Worm (Caenorhabditis elegans) whole organism, young adult: ENCODE results near the gene F17E9.4.

Experiments used
- B0019.2 ChIP-seq: fragments of 200-800 bp; sonication (Bioruptor generic); conservative IDR thresholded peaks from 2 replicates; pipeline ENCODE4 v1.3.6; 2022; ENCODE audit warnings: missing genetic modification reagents, missing genetic modification characterization, missing compliant biosample characterization
- B0035.1 ChIP-seq: sonication (generic microtip); optimal IDR thresholded peaks from 2 replicates; lab custom pipeline; 2016; ENCODE audit warnings: missing genetic modification characterization, mild to moderate bottlenecking, missing compliant biosample characterization, missing genotype, missing genetic modification reagents
- B0261.1 ChIP-seq: sonication (generic microtip); optimal IDR thresholded peaks from 2 replicates; lab custom pipeline; 2016; ENCODE audit warnings: mild to moderate bottlenecking, missing genetic modification characterization, moderate library complexity, missing compliant biosample characterization
- C06A6.2 ChIP-seq: fragments of 200-800 bp; sonication (Bioruptor generic); conservative IDR thresholded peaks from 2 replicates; pipeline ENCODE4 v1.3.6; 2022; ENCODE audit warnings: missing genetic modification characterization, missing compliant biosample characterization
- F10E7.11 ChIP-seq: sonication (generic microtip); optimal IDR thresholded peaks from 2 replicates; lab custom pipeline; 2017; ENCODE audit warnings: mild to moderate bottlenecking, missing genetic modification characterization, moderate library complexity, missing compliant biosample characterization
- F23B12.7 ChIP-seq: sonication (generic microtip); optimal IDR thresholded peaks from 2 replicates; lab custom pipeline; 2017; ENCODE audit warnings: missing genetic modification characterization, mild to moderate bottlenecking, missing compliant biosample characterization, antibody characterized with exemption, moderate library complexity; ENCODE audit not compliant: insufficient read depth
- F33H1.4 ChIP-seq: fragments of 200-800 bp; sonication (Bioruptor generic); IDR thresholded peaks from 2 replicates; pipeline ENCODE4 v1.3.6; 2022; ENCODE audit warnings: missing genetic modification reagents, missing genetic modification characterization, missing compliant biosample characterization
- K11D2.4 ChIP-seq: fragments of 200-800 bp; sonication (Bioruptor generic); IDR thresholded peaks from 2 replicates; pipeline ENCODE4 v1.3.6; 2022; ENCODE audit warnings: missing genetic modification reagents, missing genetic modification characterization, missing compliant biosample characterization
- Y56A3A.18 ChIP-seq: fragments of 200-800 bp; sonication (Bioruptor generic); IDR thresholded peaks from 2 replicates; pipeline ENCODE4 v1.3.6; 2022; ENCODE audit warnings: missing genetic modification reagents, missing genetic modification characterization, missing compliant biosample characterization
- Y67H2A.10 ChIP-seq: fragments of 200-800 bp; sonication (Bioruptor generic); conservative IDR thresholded peaks from 2 replicates; pipeline ENCODE4 v1.3.6; 2022; ENCODE audit warnings: missing genetic modification reagents, missing genetic modification characterization, missing compliant biosample characterization
- Y79H2A.3 ChIP-seq: fragments of 200-800 bp; sonication (Bioruptor generic); conservative IDR thresholded peaks from 2 replicates; pipeline ENCODE4 v1.3.6; 2022; ENCODE audit warnings: missing genetic modification reagents, missing genetic modification characterization, missing compliant biosample characterization
- Y95B8A.8 ChIP-seq: fragments of 200-800 bp; sonication (Bioruptor generic); IDR thresholded peaks from 2 replicates; pipeline ENCODE4 v1.3.6; 2022; ENCODE audit warnings: missing genetic modification reagents, missing genetic modification characterization, missing compliant biosample characterization
- ama-1 ChIP-seq, 3 experiments: fragments of 150-350 bp in 1 of 3; sonication (generic microtip) in 2 of 3; optimal IDR thresholded peaks; 2 replicates each; lab custom pipeline; 2014 to 2018; ENCODE audit warnings: missing biosample characterization in 2 of 3, missing genetic modification characterization in 2 of 3, missing genetic modification reagents in 2 of 3
- atf-7 ChIP-seq: sonication (generic microtip); optimal IDR thresholded peaks from 2 replicates; lab custom pipeline; 2017; ENCODE audit warnings: mild to moderate bottlenecking, missing genetic modification characterization, missing compliant biosample characterization
- attf-6 ChIP-seq: fragments of 200-800 bp; sonication (Bioruptor generic); IDR thresholded peaks from 2 replicates; pipeline ENCODE4 v1.3.6; 2022; ENCODE audit warnings: missing genetic modification reagents, missing genetic modification characterization, missing compliant biosample characterization
- bed-1 ChIP-seq: fragments of 200-800 bp; sonication (Bioruptor generic); IDR thresholded peaks from 2 replicates; pipeline ENCODE4 v1.3.6; 2022; ENCODE audit warnings: missing genetic modification reagents, missing genetic modification characterization, missing compliant biosample characterization
- bed-2 ChIP-seq: fragments of 200-800 bp; sonication (Bioruptor generic); IDR thresholded peaks from 2 replicates; pipeline ENCODE4 v1.3.6; 2022; ENCODE audit warnings: missing genetic modification reagents, missing genetic modification characterization, missing compliant biosample characterization
- ccch-3 ChIP-seq: fragments of 200-800 bp; sonication (Bioruptor generic); optimal IDR thresholded peaks from 2 replicates; lab custom pipeline; 2018; ENCODE audit warnings: mild to moderate bottlenecking, missing genetic modification characterization, missing compliant biosample characterization
- cebp-1 ChIP-seq, 2 experiments: fragments of 200-800 bp in 1 of 2; sonication (Bioruptor generic) in 1 of 2; sonication (generic microtip) in 1 of 2; IDR thresholded peaks in 1 of 2; optimal IDR thresholded peaks in 1 of 2; 2 replicates each; pipeline versions ENCODE4 v1.3.6 to Lab custom; 2017 to 2022; ENCODE audit warnings: missing compliant biosample characterization in 2 of 2, missing genetic modification characterization in 2 of 2, mild to moderate bottlenecking in 1 of 2, missing genetic modification reagents in 1 of 2, moderate library complexity in 1 of 2
- cebp-2 ChIP-seq: fragments of 200-800 bp; sonication (Bioruptor generic); IDR thresholded peaks from 2 replicates; pipeline ENCODE4 v1.3.6; 2022; ENCODE audit warnings: missing genetic modification characterization, missing compliant biosample characterization
- ceh-100 ChIP-seq: fragments of 200-800 bp; sonication (Bioruptor generic); IDR thresholded peaks from 2 replicates; pipeline ENCODE4 v1.3.6; 2022; ENCODE audit warnings: missing genetic modification reagents, missing genetic modification characterization, missing compliant biosample characterization
- ceh-40 ChIP-seq: fragments of 200-800 bp; sonication (Bioruptor generic); IDR thresholded peaks from 2 replicates; pipeline ENCODE4 v1.3.6; 2022; ENCODE audit warnings: missing genetic modification characterization, missing compliant biosample characterization
- ceh-58 ChIP-seq: fragments of 200-800 bp; sonication (Bioruptor generic); IDR thresholded peaks from 2 replicates; pipeline ENCODE4 v1.3.6; 2022; ENCODE audit warnings: missing genetic modification characterization, missing compliant biosample characterization
- dpl-1 ChIP-seq: fragments of 150-350 bp; optimal IDR thresholded peaks from 2 replicates; lab custom pipeline; 2014; ENCODE audit warnings: missing biosample characterization, missing genetic modification reagents, missing genetic modification characterization
- efl-1 ChIP-seq: fragments of 150-350 bp; optimal IDR thresholded peaks from 2 replicates; lab custom pipeline; 2014; ENCODE audit warnings: missing biosample characterization, missing genetic modification reagents, missing genetic modification characterization
- egl-18 ChIP-seq: fragments of 200-800 bp; sonication (Bioruptor generic); IDR thresholded peaks from 2 replicates; pipeline ENCODE4 v1.3.6; 2022; ENCODE audit warnings: missing genetic modification reagents, missing genetic modification characterization, missing compliant biosample characterization
- egl-44 ChIP-seq: fragments of 200-800 bp; sonication (Bioruptor generic); IDR thresholded peaks from 2 replicates; pipeline ENCODE4 v1.3.6; 2022; ENCODE audit warnings: missing genetic modification reagents, missing genetic modification characterization, missing compliant biosample characterization
- ets-4 ChIP-seq: fragments of 200-800 bp; sonication (Bioruptor generic); optimal IDR thresholded peaks from 2 replicates; lab custom pipeline; 2018; ENCODE audit warnings: mild to moderate bottlenecking, missing genetic modification characterization, missing compliant biosample characterization
- hlh-12 ChIP-seq: sonication (generic microtip); optimal IDR thresholded peaks from 2 replicates; lab custom pipeline; 2016; ENCODE audit warnings: missing genetic modification characterization, missing compliant biosample characterization
- lin-26 ChIP-seq: fragments of 200-800 bp; sonication (Bioruptor generic); IDR thresholded peaks from 2 replicates; pipeline ENCODE4 v1.3.6; 2022; ENCODE audit warnings: missing genetic modification reagents, missing genetic modification characterization, missing compliant biosample characterization
- lin-35 ChIP-seq, 3 experiments: fragments of 150-350 bp in 2 of 3; sonication (generic microtip) in 1 of 3; optimal IDR thresholded peaks; 2 replicates each; lab custom pipeline; 2014 to 2018; ENCODE audit warnings: missing biosample characterization in 3 of 3, missing genetic modification characterization in 3 of 3, missing genetic modification reagents in 3 of 3
- lin-54 ChIP-seq: fragments of 200-800 bp; sonication (Bioruptor generic); optimal IDR thresholded peaks from 2 replicates; lab custom pipeline; 2018; ENCODE audit warnings: mild to moderate bottlenecking, missing genetic modification characterization, missing compliant biosample characterization
- lir-1 ChIP-seq: fragments of 200-800 bp; sonication (Bioruptor generic); conservative IDR thresholded peaks from 2 replicates; pipeline ENCODE4 v1.3.6; 2022; ENCODE audit warnings: missing genetic modification reagents, missing genetic modification characterization, missing compliant biosample characterization
- lsl-1 ChIP-seq: fragments of 200-800 bp; sonication (Bioruptor generic); optimal IDR thresholded peaks from 2 replicates; lab custom pipeline; 2018; ENCODE audit warnings: mild to moderate bottlenecking, missing genetic modification characterization, moderate library complexity, missing compliant biosample characterization
- mcd-1 ChIP-seq: fragments of 200-800 bp; sonication (Bioruptor generic); IDR thresholded peaks from 2 replicates; pipeline ENCODE4 v1.3.6; 2022; ENCODE audit warnings: missing genetic modification reagents, missing genetic modification characterization, missing compliant biosample characterization
- mes-4 ChIP-seq: sonication (generic microtip); optimal IDR thresholded peaks from 2 replicates; lab custom pipeline; 2016; ENCODE audit warnings: missing genotype, missing genetic modification characterization, missing compliant biosample characterization
- nhr-120 ChIP-seq: fragments of 200-800 bp; sonication (Bioruptor generic); IDR thresholded peaks from 2 replicates; pipeline ENCODE4 v1.3.6; 2022; ENCODE audit warnings: missing genetic modification characterization, missing compliant biosample characterization
- nhr-27 ChIP-seq: fragments of 200-800 bp; sonication (Bioruptor generic); optimal IDR thresholded peaks from 2 replicates; lab custom pipeline; 2018; ENCODE audit warnings: mild to moderate bottlenecking, missing genetic modification characterization, moderate library complexity, missing compliant biosample characterization
- nhr-80 ChIP-seq: sonication (generic microtip); optimal IDR thresholded peaks from 2 replicates; lab custom pipeline; 2016; ENCODE audit warnings: missing genetic modification characterization, missing compliant biosample characterization
- nhr-90 ChIP-seq: sonication (generic microtip); optimal IDR thresholded peaks from 2 replicates; lab custom pipeline; 2016; ENCODE audit warnings: missing genotype, mild to moderate bottlenecking, missing genetic modification characterization, missing compliant biosample characterization
- snpc-4 ChIP-seq, 5 experiments: fragments of 150-350 bp in 1 of 5; sonication (generic microtip) in 4 of 5; optimal IDR thresholded peaks; 2 replicates each; lab custom pipeline; 2014 to 2018; ENCODE audit warnings: missing genetic modification characterization in 5 of 5, missing biosample characterization in 3 of 5, antibody characterized with exemption in 2 of 5, mild to moderate bottlenecking in 2 of 5, missing compliant biosample characterization in 2 of 5, missing genotype in 2 of 5, moderate library complexity in 2 of 5, missing genetic modification reagents in 1 of 5
- somi-1 ChIP-seq: fragments of 200-800 bp; sonication (Bioruptor generic); optimal IDR thresholded peaks from 2 replicates; lab custom pipeline; 2018; ENCODE audit warnings: mild to moderate bottlenecking, missing genetic modification characterization, missing compliant biosample characterization
- tbp1 ChIP-seq: fragments of 200-800 bp; sonication (Bioruptor generic); optimal IDR thresholded peaks from 2 replicates; lab custom pipeline; 2018; ENCODE audit warnings: mild to moderate bottlenecking, missing genetic modification characterization, missing compliant biosample characterization
- zfh-2 ChIP-seq: fragments of 200-800 bp; sonication (Bioruptor generic); conservative IDR thresholded peaks from 2 replicates; pipeline ENCODE4 v1.3.6; 2022; ENCODE audit warnings: missing genetic modification reagents, missing genetic modification characterization, missing compliant biosample characterization
- ztf-22 ChIP-seq: fragments of 200-800 bp; sonication (Bioruptor generic); optimal IDR thresholded peaks from 2 replicates; lab custom pipeline; 2018; ENCODE audit warnings: mild to moderate bottlenecking, missing genetic modification characterization, moderate library complexity, missing compliant biosample characterization
- ztf-28 ChIP-seq: fragments of 200-800 bp; sonication (Bioruptor generic); IDR thresholded peaks from 2 replicates; pipeline ENCODE4 v1.3.6; 2022; ENCODE audit warnings: missing genetic modification reagents, missing genetic modification characterization, missing compliant biosample characterization
- ztf-6 ChIP-seq: fragments of 200-800 bp; sonication (Bioruptor generic); IDR thresholded peaks from 2 replicates; pipeline ENCODE4 v1.3.6; 2022; ENCODE audit warnings: missing genetic modification reagents, missing genetic modification characterization, missing compliant biosample characterization

Gene F17E9.4

DNA sequence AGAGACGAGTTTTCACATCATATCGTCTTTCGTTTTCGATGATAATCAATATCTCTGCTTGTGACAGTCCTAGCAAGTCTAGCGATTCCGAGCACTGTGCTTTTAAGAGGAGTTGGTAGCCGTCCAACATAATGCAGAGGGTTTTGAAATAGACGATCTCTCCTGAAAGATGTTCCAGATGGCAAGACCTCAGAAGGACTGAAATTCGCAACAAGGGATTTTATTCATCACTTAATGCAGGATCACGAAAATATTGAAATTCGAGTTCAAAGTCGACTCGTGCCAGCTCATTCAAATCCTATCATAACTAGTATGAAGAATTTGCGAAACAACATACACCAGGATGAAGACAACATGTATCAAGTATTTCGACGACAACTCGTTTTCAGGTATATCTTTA is 29.3 kb downstream of the F17E9.4 start, which contains the start of gene D2096.7 (continued):
- TF ChIP-seq lsl-1 (peak; percentile 64), Y79H2A.3 (GFP tag; lab: Robert Waterston, UW) (peak; percentile 77), ccch-3 (no peak), snpc-4 (GFP tag; optimal IDR thresholded peaks at IDR 0.05; lab: Kevin White, UChicago) (no peak), snpc-4 (tag; optimal IDR thresholded peaks at IDR 0.05; lab: Kevin White, UChicago) (peak in 2 of 4 experiments; percentile 67 to 72), B0019.2 (GFP tag; lab: Robert Waterston, UW) (no peak), hlh-12 (tag; lab: Kevin White, UChicago) (no peak), somi-1 (GFP tag; lab: Kevin White, UChicago) (no peak), C06A6.2 (GFP tag; lab: Robert Waterston, UW) (no peak), attf-6 (GFP tag; lab: Robert Waterston, UW) (peak; percentile 89), nhr-90 (tag; lab: Kevin White, UChicago) (peak; percentile 81), F23B12.7 (no peak), lin-35 (GFP tag; optimal IDR thresholded peaks at IDR 0.05; lab: Kevin White, UChicago) (peak in 1 of 3 experiments; percentile 67), lin-26 (GFP tag; lab: Robert Waterston, UW) (peak; percentile 85), lin-54 (peak; percentile 74), cebp-2 (GFP tag; lab: Robert Waterston, UW) (peak; percentile 70; the same call in 1 of the 2 replicates), cebp-1 (GFP tag; IDR thresholded peaks at IDR 0.05; lab: Robert Waterston, UW) (0 out of 2 replicates have a peak, but pooled peaks have one; percentile 19), cebp-1 (tag; optimal IDR thresholded peaks at IDR 0.05; lab: Kevin White, UChicago) (peak; percentile 76), mcd-1 (GFP tag; lab: Robert Waterston, UW) (peak; percentile 54; the same call in 1 of the 2 replicates), ztf-6 (GFP tag; lab: Robert Waterston, UW) (no peak), ceh-100 (GFP tag; lab: Robert Waterston, UW) (peak; percentile 74), atf-7 (peak; percentile 87), ama-1 (optimal IDR thresholded peaks at IDR 0.05; lab: Kevin White, UChicago) (peak; percentile 74), ama-1 (GFP tag; optimal IDR thresholded peaks at IDR 0.05; lab: Kevin White, UChicago) (peak; percentile 76 to 95), mes-4 (tag; lab: Kevin White, UChicago) (peak; percentile 29), ztf-28 (GFP tag; lab: Robert Waterston, UW) (no peak), ceh-40 (GFP tag; lab: Robert Waterston, UW) (no peak), B0035.1 (tag; lab: Kevin White, UChicago) (peak; percentile 52), K11D2.4 (GFP tag; lab: Robert Waterston, UW) (0 out of 2 replicates have a peak, but pooled peaks have one; percentile 22), bed-1 (GFP tag; lab: Robert Waterston, UW) (peak; percentile 92), ztf-22 (GFP tag; lab: Kevin White, UChicago) (peak; percentile 10), ets-4 (GFP tag; lab: Kevin White, UChicago) (peak; percentile 69), efl-1 (GFP tag; lab: Kevin White, UChicago) (no peak), nhr-27 (tag; lab: Kevin White, UChicago) (peak; percentile 85), F33H1.4 (GFP tag; lab: Robert Waterston, UW) (peak; percentile 59), zfh-2 (no peak), Y95B8A.8 (GFP tag; lab: Robert Waterston, UW) (peak; percentile 64; the same call in 1 of the 2 replicates), lir-1 (GFP tag; lab: Robert Waterston, UW) (no peak)
- TF ChIP-seq, all 124 proteins: peak for 80

DNA sequence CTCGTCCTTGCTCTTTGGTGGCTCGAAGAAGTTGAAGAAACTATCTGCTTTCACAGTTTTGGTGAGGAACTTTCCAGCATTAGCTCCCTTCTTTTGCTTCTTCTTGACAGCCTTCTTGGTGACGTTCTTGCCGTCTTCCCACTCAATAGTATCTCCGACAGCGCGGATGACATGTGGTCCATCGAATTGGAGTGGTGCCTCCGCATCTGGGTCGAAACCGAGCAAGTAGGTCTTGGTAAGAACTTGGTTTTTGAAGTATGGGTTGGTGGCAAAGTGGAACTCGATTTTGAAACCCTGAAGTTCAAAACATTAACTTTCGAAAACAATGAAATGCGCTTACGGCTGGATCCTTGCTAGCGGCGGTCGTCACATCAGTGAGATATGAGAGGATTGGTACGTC is 30.1 kb downstream of the F17E9.4 start:
- TF ChIP-seq egl-44 (no peak), ceh-58 (GFP tag; lab: Robert Waterston, UW) (0 out of 2 replicates have a peak, but pooled peaks have one; percentile 80), nhr-120 (GFP tag; lab: Robert Waterston, UW) (0 out of 2 replicates have a peak, but pooled peaks have one; percentile 12), B0261.1 (tag; lab: Kevin White, UChicago) (no peak), F10E7.11 (tag; lab: Kevin White, UChicago) (no peak), lsl-1 (no peak), tbp1 (GFP tag; lab: Kevin White, UChicago) (no peak), lin-26 (GFP tag; lab: Robert Waterston, UW) (peak; percentile 51; the same call in 1 of the 2 replicates), bed-2 (GFP tag; lab: Robert Waterston, UW) (no peak), nhr-80 (tag; lab: Kevin White, UChicago) (no peak), Y67H2A.10 (GFP tag; lab: Robert Waterston, UW) (no peak), K11D2.4 (GFP tag; lab: Robert Waterston, UW) (no peak), egl-18 (no peak), Y56A3A.18 (GFP tag; lab: Robert Waterston, UW) (no peak), dpl-1 (no peak)
